Fruit fly (Drosophila melanogaster) Kc167 (cell line): Measurements from ENCODE around the gene CG1896.

Experiments used
- Myc ChIP-seq: fragments of >200 bp; optimal IDR thresholded peaks from 2 replicates; lab custom pipeline; 2017; ENCODE audit warnings: missing external identifiers
- Sin3A ChIP-seq: fragments of >200 bp; optimal IDR thresholded peaks from 2 replicates; lab custom pipeline; 2018; ENCODE audit warnings: missing external identifiers
- h ChIP-seq: fragments of >200 bp; optimal IDR thresholded peaks from 3 replicates; lab custom pipeline; 2018; ENCODE audit warnings: missing external identifiers
- insv ChIP-seq: fragments of >200 bp; optimal IDR thresholded peaks from 3 replicates; lab custom pipeline; 2018; ENCODE audit warnings: missing external identifiers
- psq ChIP-seq: fragments of >200 bp; optimal IDR thresholded peaks from 2 replicates; lab custom pipeline; 2017; ENCODE audit warnings: missing external identifiers
- ttk ChIP-seq: sonication (Bioruptor generic); optimal IDR thresholded peaks from 2 replicates; lab custom pipeline; 2017; ENCODE audit warnings: missing external identifiers

dm6 chr3R:31715713-31716024 is 28.4 kb upstream of the CG1896 start:
- TF ChIP-seq Myc (lab: Kevin White, UChicago), result no peak
- TF ChIP-seq insv (lab: Kevin White, UChicago), result no peak
- TF ChIP-seq psq (lab: Kevin White, UChicago), result no peak
- TF ChIP-seq h (lab: Kevin White, UChicago), result no peak
- TF ChIP-seq ttk, result no peak
- TF ChIP-seq Sin3A (lab: Kevin White, UChicago), result no peak
